Worm (Caenorhabditis elegans) whole organism, young adult: ENCODE measurements around the gene Y22F5A.11.

ENCODE experiments used
- F37B4.10 ChIP-seq: fragments of 200-800 bp; sonication (Bioruptor generic); IDR thresholded peaks from 2 replicates; pipeline ENCODE4 v1.3.6; 2022; ENCODE audit warnings: missing genetic modification characterization, missing compliant biosample characterization
- T07F8.4 ChIP-seq: sonication (generic microtip); optimal IDR thresholded peaks from 2 replicates; lab custom pipeline; 2016; ENCODE audit warnings: mild to moderate bottlenecking, missing genetic modification characterization, moderate library complexity, missing compliant biosample characterization
- ekl-4 ChIP-seq: fragments of 200-800 bp; sonication (Bioruptor generic); IDR thresholded peaks from 2 replicates; pipeline ENCODE4 v1.3.6; 2022; ENCODE audit warnings: missing genetic modification reagents, missing genetic modification characterization, missing compliant biosample characterization
- lin-40 ChIP-seq: sonication (generic microtip); optimal IDR thresholded peaks from 2 replicates; lab custom pipeline; 2016; ENCODE audit warnings: missing genetic modification characterization, mild to moderate bottlenecking, missing compliant biosample characterization, missing genotype, missing genetic modification reagents
- madf-8 ChIP-seq: fragments of 200-800 bp; sonication (Bioruptor generic); conservative IDR thresholded peaks from 2 replicates; pipeline ENCODE4 v1.3.6; 2022; ENCODE audit warnings: missing genetic modification reagents, missing genetic modification characterization, missing compliant biosample characterization
- nfya-2 ChIP-seq: fragments of 200-800 bp; sonication (Bioruptor generic); IDR thresholded peaks from 2 replicates; pipeline ENCODE4 v1.3.6; 2022; ENCODE audit warnings: missing genetic modification reagents, missing genetic modification characterization, missing compliant biosample characterization
- snpc-1.1 ChIP-seq: sonication (generic microtip); optimal IDR thresholded peaks from 2 replicates; lab custom pipeline; 2017; ENCODE audit warnings: missing genetic modification characterization, mild to moderate bottlenecking, missing compliant biosample characterization, antibody characterized with exemption, moderate library complexity, missing genotype, missing genetic modification reagents; ENCODE audit not compliant: insufficient read depth
- snpc-4 ChIP-seq, 5 experiments: fragments of 150-350 bp in 1 of 5; sonication (generic microtip) in 4 of 5; optimal IDR thresholded peaks; 2 replicates each; lab custom pipeline; 2014 to 2018; ENCODE audit warnings: missing genetic modification characterization in 5 of 5, missing biosample characterization in 3 of 5, antibody characterized with exemption in 2 of 5, mild to moderate bottlenecking in 2 of 5, missing compliant biosample characterization in 2 of 5, missing genotype in 2 of 5, moderate library complexity in 2 of 5, missing genetic modification reagents in 1 of 5

DNA sequence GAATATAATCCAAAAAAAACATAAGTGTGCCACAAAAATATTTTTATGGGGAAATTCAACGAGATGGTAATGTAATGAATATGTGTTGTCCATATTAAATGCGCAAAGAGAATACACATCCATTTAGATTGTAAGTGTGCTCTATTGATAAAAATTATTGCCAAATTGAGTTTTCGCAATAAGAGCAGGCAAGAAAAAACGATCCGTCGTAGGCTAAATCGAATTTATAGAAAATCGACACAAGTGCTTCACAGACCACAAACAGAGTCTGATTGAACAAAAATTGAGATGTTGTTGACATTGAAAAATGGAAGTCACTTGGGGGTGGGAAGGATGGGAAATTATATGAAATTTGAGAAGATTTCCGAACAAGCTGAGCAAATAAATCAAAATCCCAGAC, 10.4 kb downstream of the Y22F5A.11 start:
- no peak for TF ChIP-seq madf-8 (GFP tag; lab: Robert Waterston, UW)
- TF ChIP-seq lin-40 (tag; lab: Kevin White, UChicago), result no peak
- TF ChIP-seq nfya-2 (GFP tag; lab: Robert Waterston, UW), result no peak
- TF ChIP-seq T07F8.4 (tag; lab: Kevin White, UChicago), result no peak
- no peak for TF ChIP-seq snpc-1.1
- no peak for TF ChIP-seq F37B4.10 (GFP tag; lab: Robert Waterston, UW)
- TF ChIP-seq snpc-4 (GFP tag; optimal IDR thresholded peaks at IDR 0.05; lab: Kevin White, UChicago), result no peak
- TF ChIP-seq snpc-4 (tag; optimal IDR thresholded peaks at IDR 0.05; lab: Kevin White, UChicago), result no peak
- TF ChIP-seq ekl-4, result no peak
